Worm (Caenorhabditis elegans) whole organism, L2 larva: ENCODE results near the gene F53E10.1.

Experiments used
- C34F6.9 ChIP-seq: fragments of 150-350 bp; optimal IDR thresholded peaks from 2 replicates; lab custom pipeline; 2014; ENCODE audit warnings: missing biosample characterization, missing genetic modification characterization
- R02D3.7 ChIP-seq: fragments of 150-350 bp; optimal IDR thresholded peaks from 2 replicates; lab custom pipeline; 2014; ENCODE audit warnings: missing biosample characterization, missing genetic modification characterization
- Y55F3AM.14 ChIP-seq: fragments of 200-800 bp; sonication (Bioruptor generic); optimal IDR thresholded peaks from 2 replicates; lab custom pipeline; 2018; ENCODE audit warnings: mild to moderate bottlenecking, missing genetic modification characterization, missing compliant biosample characterization
- ZK546.5 ChIP-seq: sonication (generic microtip); optimal IDR thresholded peaks from 2 replicates; lab custom pipeline; 2017; ENCODE audit warnings: missing biosample characterization, missing genetic modification characterization
- ama-1 ChIP-seq: fragments of 150-350 bp; optimal IDR thresholded peaks from 2 replicates; lab custom pipeline; 2018; ENCODE audit warnings: inconsistent platforms
- blmp-1 ChIP-seq: sonication (generic microtip); optimal IDR thresholded peaks from 2 replicates; lab custom pipeline; 2017; ENCODE audit warnings: missing genetic modification characterization, mild to moderate bottlenecking, missing compliant biosample characterization, antibody characterized with exemption, moderate library complexity; ENCODE audit not compliant: insufficient read depth
- ceh-16 ChIP-seq: fragments of 150-350 bp; optimal IDR thresholded peaks from 2 replicates; lab custom pipeline; 2014; ENCODE audit warnings: missing biosample characterization, missing genetic modification characterization
- ceh-82 ChIP-seq: fragments of 150-350 bp; optimal IDR thresholded peaks from 2 replicates; lab custom pipeline; 2014; ENCODE audit warnings: missing biosample characterization, missing genetic modification characterization
- dmd-4 ChIP-seq: sonication (generic microtip); optimal IDR thresholded peaks from 2 replicates; lab custom pipeline; 2017; ENCODE audit warnings: missing biosample characterization, missing genetic modification characterization
- egl-27 ChIP-seq: sonication (generic microtip); optimal IDR thresholded peaks from 3 replicates; lab custom pipeline; 2017; ENCODE audit warnings: missing biosample characterization, missing genetic modification reagents, missing genetic modification characterization
- elt-1 ChIP-seq: fragments of 150-350 bp; optimal IDR thresholded peaks from 2 replicates; lab custom pipeline; 2014; ENCODE audit warnings: missing biosample characterization, missing genetic modification characterization
- elt-3 ChIP-seq: sonication (generic microtip); optimal IDR thresholded peaks from 2 replicates; lab custom pipeline; 2017; ENCODE audit warnings: missing biosample characterization, missing genetic modification characterization
- fos-1 ChIP-seq: fragments of 150-350 bp; optimal IDR thresholded peaks from 2 replicates; lab custom pipeline; 2014; ENCODE audit warnings: missing biosample characterization, missing genetic modification characterization
- gmeb-1 ChIP-seq: fragments of 150-350 bp; optimal IDR thresholded peaks from 2 replicates; lab custom pipeline; 2014; ENCODE audit warnings: missing biosample characterization, missing genetic modification characterization
- lin-13 ChIP-seq: fragments of 150-350 bp; optimal IDR thresholded peaks from 2 replicates; lab custom pipeline; 2014; ENCODE audit warnings: missing biosample characterization, missing genetic modification reagents, missing genetic modification characterization
- lsy-2 ChIP-seq, 2 experiments: fragments of 150-350 bp in 1 of 2; sonication (generic microtip) in 1 of 2; optimal IDR thresholded peaks; 2 replicates each; lab custom pipeline; 2014 to 2017; ENCODE audit warnings: missing biosample characterization in 2 of 2, missing genetic modification characterization in 2 of 2
- mab-5 ChIP-seq: fragments of 150-350 bp; optimal IDR thresholded peaks from 2 replicates; lab custom pipeline; 2014; ENCODE audit warnings: missing biosample characterization, missing genetic modification characterization
- mdl-1 ChIP-seq, 2 experiments: fragments of 150-350 bp in 1 of 2; sonication (generic microtip) in 1 of 2; optimal IDR thresholded peaks; 2 replicates each; lab custom pipeline; 2017; ENCODE audit warnings: missing biosample characterization in 2 of 2, missing genetic modification characterization in 2 of 2
- nhr-10 ChIP-seq: sonication (generic microtip); optimal IDR thresholded peaks from 2 replicates; lab custom pipeline; 2017; ENCODE audit warnings: missing biosample characterization, missing genetic modification characterization
- nhr-11 ChIP-seq: fragments of 150-350 bp; optimal IDR thresholded peaks from 2 replicates; lab custom pipeline; 2014; ENCODE audit warnings: missing biosample characterization, missing genetic modification characterization
- nhr-12 ChIP-seq: fragments of 150-350 bp; optimal IDR thresholded peaks from 2 replicates; lab custom pipeline; 2014; ENCODE audit warnings: missing biosample characterization, missing genetic modification characterization
- nhr-129 ChIP-seq: fragments of 150-350 bp; optimal IDR thresholded peaks from 2 replicates; lab custom pipeline; 2014; ENCODE audit warnings: missing biosample characterization, missing genetic modification characterization
- nhr-21 ChIP-seq: fragments of 150-350 bp; optimal IDR thresholded peaks from 2 replicates; lab custom pipeline; 2014; ENCODE audit warnings: missing biosample characterization, missing genetic modification characterization
- nhr-237 ChIP-seq: fragments of 150-350 bp; optimal IDR thresholded peaks from 2 replicates; lab custom pipeline; 2014; ENCODE audit warnings: missing biosample characterization, missing genetic modification characterization
- nhr-25 ChIP-seq: fragments of 150-350 bp; sonication (generic microtip); optimal IDR thresholded peaks from 3 replicates; lab custom pipeline; 2014; ENCODE audit warnings: missing biosample characterization, missing genetic modification characterization
- nhr-6 ChIP-seq: fragments of 150-350 bp; optimal IDR thresholded peaks from 2 replicates; lab custom pipeline; 2014; ENCODE audit warnings: missing biosample characterization, missing genetic modification characterization
- nhr-77 ChIP-seq: fragments of 150-350 bp; optimal IDR thresholded peaks from 2 replicates; lab custom pipeline; 2014; ENCODE audit warnings: missing biosample characterization, missing genetic modification characterization
- sem-4 ChIP-seq: fragments of 150-350 bp; optimal IDR thresholded peaks from 2 replicates; lab custom pipeline; 2014; ENCODE audit warnings: missing biosample characterization, missing genetic modification reagents, missing genetic modification characterization
- skn-1 ChIP-seq: sonication (generic microtip); optimal IDR thresholded peaks from 2 replicates; lab custom pipeline; 2017; ENCODE audit warnings: missing biosample characterization, missing genetic modification characterization
- sma-9 ChIP-seq, 2 experiments: fragments of 150-350 bp in 1 of 2; sonication (generic microtip) in 1 of 2; optimal IDR thresholded peaks; 2 replicates each; lab custom pipeline; 2014 to 2016; ENCODE audit warnings: missing genetic modification characterization in 2 of 2, mild to moderate bottlenecking in 1 of 2, missing biosample characterization in 1 of 2, missing compliant biosample characterization in 1 of 2, missing genetic modification reagents in 1 of 2, moderate library complexity in 1 of 2
- snpc-4 ChIP-seq: fragments of 150-350 bp; optimal IDR thresholded peaks from 2 replicates; lab custom pipeline; 2014; ENCODE audit warnings: missing biosample characterization, missing genetic modification characterization
- unc-39 ChIP-seq: fragments of 150-350 bp; optimal IDR thresholded peaks from 2 replicates; lab custom pipeline; 2014; ENCODE audit warnings: missing biosample characterization, missing genetic modification characterization
- unc-55 ChIP-seq: fragments of 150-350 bp; sonication (generic microtip); optimal IDR thresholded peaks from 3 replicates; lab custom pipeline; 2014; ENCODE audit warnings: missing biosample characterization, missing genetic modification reagents, missing genetic modification characterization
- unc-62 ChIP-seq: fragments of 150-350 bp; optimal IDR thresholded peaks from 2 replicates; lab custom pipeline; 2014; ENCODE audit warnings: missing biosample characterization, missing genetic modification reagents, missing genetic modification characterization
- zag-1 ChIP-seq: fragments of 150-350 bp; optimal IDR thresholded peaks from 2 replicates; lab custom pipeline; 2014; ENCODE audit warnings: missing biosample characterization, missing genetic modification characterization
- ztf-11 ChIP-seq: sonication (generic microtip); optimal IDR thresholded peaks from 2 replicates; lab custom pipeline; 2017; ENCODE audit warnings: missing biosample characterization, missing genetic modification characterization
- ztf-4 ChIP-seq: fragments of 150-350 bp; optimal IDR thresholded peaks from 2 replicates; lab custom pipeline; 2014; ENCODE audit warnings: missing biosample characterization, missing genetic modification characterization

Gene F53E10.1

ce11 chrV:2600543-2600942, 14.6 kb upstream of the F53E10.1 start (continued):
- TF ChIP-seq unc-62 (GFP tag; lab: Kevin White, UChicago), result no peak
- TF ChIP-seq elt-1 (tag; lab: Kevin White, UChicago), result no peak
- no peak for TF ChIP-seq dmd-4 (tag; lab: Kevin White, UChicago)
- TF ChIP-seq nhr-25, result no peak
- TF ChIP-seq unc-55 (GFP tag; lab: Kevin White, UChicago), result peak; percentile 85
- TF ChIP-seq ama-1 (lab: Kevin White, UChicago), result no peak
- TF ChIP-seq nhr-77 (tag; lab: Kevin White, UChicago), result no peak
- no peak for TF ChIP-seq unc-39 (tag; lab: Kevin White, UChicago)

ce11 chrV:2601817-2602216, 13.3 kb upstream of the F53E10.1 start:
- TF ChIP-seq nhr-129 (tag; lab: Kevin White, UChicago), result no peak
- TF ChIP-seq blmp-1 (tag; lab: Kevin White, UChicago), result no peak
- no peak for TF ChIP-seq ceh-82
- no peak for TF ChIP-seq unc-55 (GFP tag; lab: Kevin White, UChicago)
- TF ChIP-seq fos-1, result no peak
- no peak for TF ChIP-seq nhr-10
- TF ChIP-seq nhr-6 (tag; lab: Kevin White, UChicago), result no peak
- TF ChIP-seq nhr-12 (tag; lab: Kevin White, UChicago), result no peak
- TF ChIP-seq ZK546.5 (tag; lab: Kevin White, UChicago), result no peak
- no peak for TF ChIP-seq R02D3.7 (tag; lab: Kevin White, UChicago)
- TF ChIP-seq zag-1, result no peak
- TF ChIP-seq gmeb-1 (tag; lab: Kevin White, UChicago), result no peak
- TF ChIP-seq mdl-1 (tag; optimal IDR thresholded peaks at IDR 0.05; lab: Kevin White, UChicago), result no peak
- no peak for TF ChIP-seq mab-5 (tag; lab: Kevin White, UChicago)
- no peak for TF ChIP-seq ceh-16
- TF ChIP-seq sma-9 (GFP tag; optimal IDR thresholded peaks at IDR 0.05; lab: Kevin White, UChicago), result no peak
- TF ChIP-seq sma-9 (tag; optimal IDR thresholded peaks at IDR 0.05; lab: Kevin White, UChicago), result no peak

ce11 chrV:2603056-2603455, 12.1 kb upstream of the F53E10.1 start, which contains the start of gene F53E10.6:
TSS of gene F53E10.6 (minus strand) at chrV:2603063.
- TF ChIP-seq zag-1 (no peak), lin-13 (GFP tag; lab: Kevin White, UChicago) (no peak), gmeb-1 (tag; lab: Kevin White, UChicago) (peak; percentile 89), nhr-237 (tag; lab: Kevin White, UChicago) (no peak), nhr-77 (tag; lab: Kevin White, UChicago) (no peak), elt-3 (tag; lab: Kevin White, UChicago) (no peak), C34F6.9 (tag; lab: Kevin White, UChicago) (peak; percentile 38), lsy-2 (tag; optimal IDR thresholded peaks at IDR 0.05; lab: Kevin White, UChicago) (peak in 1 of 2 experiments; percentile 40), egl-27 (tag; lab: Kevin White, UChicago) (no peak), ztf-11 (no peak), Y55F3AM.14 (GFP tag; lab: Kevin White, UChicago) (no peak), nhr-6 (tag; lab: Kevin White, UChicago) (no peak), nhr-25 (no peak), skn-1 (no peak), unc-55 (GFP tag; lab: Kevin White, UChicago) (peak; percentile 46), ztf-4 (no peak)

ce11 chrV:2608352-2608751, 6.8 kb upstream of the F53E10.1 start, which contains the start of gene acr-17:
TSS of gene acr-17 (plus strand) at chrV:2608652.
- no peak for TF ChIP-seq ceh-82
- no peak for TF ChIP-seq nhr-21 (tag; lab: Kevin White, UChicago)
- TF ChIP-seq snpc-4 (tag; lab: Kevin White, UChicago), result no peak
- no peak for TF ChIP-seq ztf-11
- TF ChIP-seq nhr-11 (tag; lab: Kevin White, UChicago), result no peak
- no peak for TF ChIP-seq nhr-77 (tag; lab: Kevin White, UChicago)
- TF ChIP-seq sem-4, result no peak
- no peak for TF ChIP-seq C34F6.9 (tag; lab: Kevin White, UChicago)
- no peak for TF ChIP-seq lsy-2 (tag; optimal IDR thresholded peaks at IDR 0.05; lab: Kevin White, UChicago)
